Worm (Caenorhabditis elegans): ENCODE measurements around the gene F09B12.5.

Gene F09B12.5

ce11 chrX:15125138-15125537 lies 40.6 kb downstream of the F09B12.5 start:
- TF ChIP-seq snpc-4 (tag; optimal IDR thresholded peaks at IDR 0.05) (no peak), lin-13 (GFP tag; optimal IDR thresholded peaks at IDR 0.05) (no peak), fos-1 (tag; optimal IDR thresholded peaks at IDR 0.05) (no peak), lin-11 (tag; optimal IDR thresholded peaks at IDR 0.05) (no peak), R02D3.7 (tag; optimal IDR thresholded peaks at IDR 0.05) (no peak), gmeb-1 (tag; optimal IDR thresholded peaks at IDR 0.05) (no peak), nhr-23 (tag; optimal IDR thresholded peaks at IDR 0.05) (no peak), zag-1 (tag; optimal IDR thresholded peaks at IDR 0.05) (no peak)

- no peak for TF ChIP-seq sma-9 (GFP tag; optimal IDR thresholded peaks at IDR 0.05)
- TF ChIP-seq sma-9 (tag; optimal IDR thresholded peaks at IDR 0.05): no peak
- no peak for TF ChIP-seq ztf-11 (tag; optimal IDR thresholded peaks at IDR 0.05)
- no peak for TF ChIP-seq lin-39 (tag; optimal IDR thresholded peaks at IDR 0.05)
Measured at ce11 chrX:15126736-15127135, 42.2 kb downstream of the F09B12.5 start.

ce11 chrX:15127338-15127737 lies 42.8 kb downstream of the F09B12.5 start:
- TF ChIP-seq aly-2 (tag; optimal IDR thresholded peaks at IDR 0.05) (no peak), nhr-10 (tag; optimal IDR thresholded peaks at IDR 0.05) (no peak)

- TF ChIP-seq nhr-25 (tag; optimal IDR thresholded peaks at IDR 0.05) (no peak), elt-3 (tag; optimal IDR thresholded peaks at IDR 0.05) (no peak), nhr-237 (tag; optimal IDR thresholded peaks at IDR 0.05) (no peak), nhr-21 (tag; optimal IDR thresholded peaks at IDR 0.05) (no peak), aly-2 (tag; optimal IDR thresholded peaks at IDR 0.05) (no peak), ceh-82 (tag; optimal IDR thresholded peaks at IDR 0.05) (no peak), C34F6.9 (tag; optimal IDR thresholded peaks at IDR 0.05) (peak; percentile 2), sma-3 (GFP tag; optimal IDR thresholded peaks at IDR 0.05) (no peak)
Measured at ce11 chrX:15128184-15128583, 43.7 kb downstream of the F09B12.5 start.

ce11 chrX:15132073-15132472 lies 47.6 kb downstream of the F09B12.5 start:
- TF ChIP-seq ceh-16 (tag; optimal IDR thresholded peaks at IDR 0.05) (no peak), aly-2 (tag; optimal IDR thresholded peaks at IDR 0.05) (no peak), sma-3 (GFP tag; optimal IDR thresholded peaks at IDR 0.05) (no peak), dmd-4 (tag; optimal IDR thresholded peaks at IDR 0.05) (no peak), nhr-237 (tag; optimal IDR thresholded peaks at IDR 0.05) (no peak), unc-62 (GFP tag; optimal IDR thresholded peaks at IDR 0.05) (no peak), alr-1 (tag; optimal IDR thresholded peaks at IDR 0.05) (no peak)

ce11 chrX:15133180-15133579 lies 48.7 kb downstream of the F09B12.5 start:
- TF ChIP-seq nhr-6 (tag; optimal IDR thresholded peaks at IDR 0.05): no peak
- TF ChIP-seq skn-1 (tag; optimal IDR thresholded peaks at IDR 0.05): no peak
- TF ChIP-seq lin-39 (tag; optimal IDR thresholded peaks at IDR 0.05): no peak
- no peak for TF ChIP-seq sma-9 (GFP tag; optimal IDR thresholded peaks at IDR 0.05)
- TF ChIP-seq sma-9 (tag; optimal IDR thresholded peaks at IDR 0.05): no peak
- TF ChIP-seq ztf-11 (tag; optimal IDR thresholded peaks at IDR 0.05): no peak
- TF ChIP-seq elt-3 (tag; optimal IDR thresholded peaks at IDR 0.05): no peak
- TF ChIP-seq nhr-77 (tag; optimal IDR thresholded peaks at IDR 0.05): no peak

- no peak for TF ChIP-seq snpc-4 (tag; optimal IDR thresholded peaks at IDR 0.05)
- no peak for TF ChIP-seq nhr-11 (tag; optimal IDR thresholded peaks at IDR 0.05)
- no peak for TF ChIP-seq unc-55 (GFP tag; optimal IDR thresholded peaks at IDR 0.05)
- TF ChIP-seq gmeb-1 (tag; optimal IDR thresholded peaks at IDR 0.05): no peak
- no peak for TF ChIP-seq blmp-1 (tag; optimal IDR thresholded peaks at IDR 0.05; ENCODE audit: insufficient read depth)
- no peak for TF ChIP-seq lsy-2 (tag; optimal IDR thresholded peaks at IDR 0.05)
- no peak for TF ChIP-seq nhr-10 (tag; optimal IDR thresholded peaks at IDR 0.05)
- no peak for TF ChIP-seq sma-3 (GFP tag; optimal IDR thresholded peaks at IDR 0.05)
- no peak for TF ChIP-seq elt-1 (tag; optimal IDR thresholded peaks at IDR 0.05)
- TF ChIP-seq lin-39 (tag; optimal IDR thresholded peaks at IDR 0.05): no peak
- no peak for TF ChIP-seq ZK546.5 (tag; optimal IDR thresholded peaks at IDR 0.05)
- TF ChIP-seq C34F6.9 (tag; optimal IDR thresholded peaks at IDR 0.05): no peak
- TF ChIP-seq ceh-16 (tag; optimal IDR thresholded peaks at IDR 0.05): no peak
- TF ChIP-seq elt-3 (tag; optimal IDR thresholded peaks at IDR 0.05): no peak
- TF ChIP-seq ztf-11 (tag; optimal IDR thresholded peaks at IDR 0.05): no peak
- no peak for TF ChIP-seq mbf-1 (tag; optimal IDR thresholded peaks at IDR 0.05)
- TF ChIP-seq nhr-21 (tag; optimal IDR thresholded peaks at IDR 0.05): no peak
- TF ChIP-seq unc-62 (GFP tag; optimal IDR thresholded peaks at IDR 0.05): no peak
- no peak for TF ChIP-seq egl-27 (tag; optimal IDR thresholded peaks at IDR 0.05)
Measured at ce11 chrX:15134941-15135340, 50.4 kb downstream of the F09B12.5 start.

Data from whole organism, L2 larva.